Fruit fly (Drosophila melanogaster) whole organism: ENCODE measurements around the gene CG14891.

Experiments
- CG8478 ChIP-seq: fragments of >200 bp; optimal IDR thresholded peaks from 2 replicates; lab custom pipeline; 2018; ENCODE audit warnings: inconsistent platforms
- pan ChIP-seq: fragments of >200 bp; optimal IDR thresholded peaks from 2 replicates; lab custom pipeline; 2017
- psq ChIP-seq: fragments of >200 bp; optimal IDR thresholded peaks from 2 replicates; lab custom pipeline; 2017
- usp ChIP-seq: fragments of >200 bp; optimal IDR thresholded peaks from 2 replicates; lab custom pipeline; 2017; ENCODE audit warnings: missing biosample characterization, missing genetic modification characterization, mixed read lengths

DNA sequence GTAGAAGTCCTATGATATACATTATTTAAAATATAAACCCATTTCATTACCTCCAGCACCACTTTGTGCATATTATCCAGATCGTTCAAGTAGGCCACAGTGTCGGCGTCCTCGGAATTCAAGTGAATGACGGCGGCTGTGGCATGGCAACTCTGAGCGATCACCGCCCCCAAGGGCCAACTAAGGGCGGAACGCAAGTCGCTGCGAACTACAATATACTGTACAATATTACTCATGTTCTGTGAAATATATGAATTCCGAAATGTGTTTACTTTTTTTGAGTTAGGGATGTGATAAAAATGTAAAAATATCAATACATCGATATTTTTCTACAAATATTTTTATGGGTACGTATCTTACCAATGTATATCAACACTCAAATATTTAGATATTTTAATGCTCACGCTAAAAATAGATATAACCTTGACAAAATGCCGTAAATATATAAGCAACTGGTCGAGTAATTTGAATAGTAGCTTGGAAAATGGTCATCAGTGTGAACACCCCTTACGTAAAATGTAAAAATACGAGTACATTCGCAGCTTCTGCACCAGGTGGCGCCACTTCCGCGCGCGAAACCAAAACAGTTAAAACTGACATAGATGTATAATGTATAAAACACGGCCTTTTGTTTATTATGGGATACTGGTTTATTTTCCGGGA lies 2.3 kb downstream of the CG14891 start, which contains the start of gene CG14903:
- no peak for TF ChIP-seq usp (GFP tag; lab: Kevin White, UChicago)
- no peak for TF ChIP-seq CG8478 (lab: Kevin White, UChicago)
- TF ChIP-seq psq (lab: Kevin White, UChicago) = no peak
- no peak for TF ChIP-seq pan (lab: Kevin White, UChicago)
